Worm (Caenorhabditis elegans): Measurements from ENCODE around the gene mtrr-1.

DNA sequence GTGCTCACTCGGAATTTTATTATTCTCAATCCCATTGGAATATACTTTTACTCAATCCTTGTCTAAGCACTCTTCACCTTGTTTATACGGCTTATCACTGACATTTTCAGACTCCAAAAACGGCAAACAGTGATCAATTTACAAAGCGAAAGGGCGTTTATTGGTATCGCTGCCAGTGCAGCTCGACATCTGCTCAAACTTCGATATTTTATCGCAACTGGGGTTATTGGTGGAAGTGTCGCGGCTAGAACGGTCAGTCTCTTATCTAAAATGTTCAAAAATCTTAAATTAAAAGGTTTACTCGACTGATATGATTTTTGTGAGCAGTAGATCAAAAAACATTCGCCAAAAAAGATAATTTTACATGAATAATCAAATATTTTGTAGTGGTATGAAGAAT is 39.8 kb downstream of the mtrr-1 start:
- TF ChIP-seq him-1 (tag; optimal IDR thresholded peaks at IDR 0.05), result no peak
- TF ChIP-seq dao-5 (tag; optimal IDR thresholded peaks at IDR 0.05), result no peak

Data from whole organism, L4/young adult.